Worm (Caenorhabditis elegans): ENCODE results near the gene npax-3.

- no peak for TF ChIP-seq B0019.2 (GFP tag; conservative IDR thresholded peaks at IDR 0.05)
- no peak for TF ChIP-seq unc-62 (GFP tag; optimal IDR thresholded peaks at IDR 0.05)
Measured at ce11 chrIV:10864031-10864430, 36.1 kb upstream of the npax-3 start, which contains the start of gene nish-1.

All from whole organism, young adult.